Worm (Caenorhabditis elegans) whole organism, L1 larva: ENCODE data around the gene ZC477.4.
A peak's percentile ranks its signal among the peaks of the same experiment; 100 is the strongest.

Experiments
- C16A3.4 ChIP-seq: fragments of 150-350 bp; optimal IDR thresholded peaks from 2 replicates; lab custom pipeline; 2014; ENCODE audit warnings: missing biosample characterization, missing genetic modification characterization
- alr-1 ChIP-seq: fragments of 200-800 bp; sonication (Bioruptor generic); optimal IDR thresholded peaks from 2 replicates; lab custom pipeline; 2018; ENCODE audit warnings: borderline replicate concordance, mild to moderate bottlenecking, missing genetic modification characterization, missing compliant biosample characterization
- aly-2 ChIP-seq: fragments of 150-350 bp; optimal IDR thresholded peaks from 2 replicates; lab custom pipeline; 2014; ENCODE audit warnings: missing biosample characterization, missing genetic modification characterization
- blmp-1 ChIP-seq: fragments of 150-350 bp; optimal IDR thresholded peaks from 2 replicates; lab custom pipeline; 2014; ENCODE audit warnings: missing biosample characterization, missing genetic modification characterization
- ceh-8 ChIP-seq: fragments of 200-800 bp; sonication (Bioruptor generic); optimal IDR thresholded peaks from 2 replicates; lab custom pipeline; 2018; ENCODE audit warnings: mild to moderate bottlenecking, missing genetic modification characterization, moderate library complexity, missing compliant biosample characterization
- dsc-1 ChIP-seq: sonication (generic microtip); optimal IDR thresholded peaks from 2 replicates; lab custom pipeline; 2016; ENCODE audit warnings: mild to moderate bottlenecking, missing genetic modification characterization, missing compliant biosample characterization
- efl-1 ChIP-seq, 4 experiments: fragments of 150-350 bp; optimal IDR thresholded peaks in 3 of 4; peaks in 1 of 4; 1 replicate in 1 of 4; 2 replicates in 3 of 4; lab custom pipeline; 2014; ENCODE audit warnings: missing biosample characterization in 2 of 4, missing genetic modification characterization in 2 of 4, missing genetic modification reagents in 2 of 4
- efl-3 ChIP-seq: fragments of 200-800 bp; sonication (Bioruptor generic); optimal IDR thresholded peaks from 2 replicates; lab custom pipeline; 2018; ENCODE audit warnings: mild to moderate bottlenecking, missing genetic modification characterization, missing compliant biosample characterization
- egl-13 ChIP-seq: sonication (generic microtip); optimal IDR thresholded peaks from 2 replicates; lab custom pipeline; 2016; ENCODE audit warnings: missing genotype, missing genetic modification reagents, missing genetic modification characterization, missing compliant biosample characterization
- egl-27 ChIP-seq, 2 experiments: fragments of 150-350 bp in 1 of 2; sonication (generic microtip); optimal IDR thresholded peaks; 3 replicates each; lab custom pipeline; 2017 to 2018; ENCODE audit warnings: missing biosample characterization in 2 of 2, missing genetic modification characterization in 2 of 2, missing genetic modification reagents in 2 of 2
- elt-2 ChIP-seq: sonication (generic microtip); optimal IDR thresholded peaks from 2 replicates; lab custom pipeline; 2016; ENCODE audit warnings: missing genetic modification characterization, mild to moderate bottlenecking, inconsistent platforms, missing compliant biosample characterization, missing genetic modification reagents
- fkh-10 ChIP-seq: sonication (generic microtip); optimal IDR thresholded peaks from 2 replicates; lab custom pipeline; 2017; ENCODE audit warnings: missing biosample characterization, missing genetic modification reagents, missing genetic modification characterization
- fkh-4 ChIP-seq: sonication (generic microtip); optimal IDR thresholded peaks from 2 replicates; lab custom pipeline; 2016; ENCODE audit warnings: missing compliant biosample characterization, missing genetic modification characterization, borderline replicate concordance
- fkh-8 ChIP-seq: sonication (generic microtip); optimal IDR thresholded peaks from 2 replicates; lab custom pipeline; 2016; ENCODE audit warnings: mild to moderate bottlenecking, missing genetic modification characterization, missing compliant biosample characterization
- fos-1 ChIP-seq: fragments of 150-350 bp; optimal IDR thresholded peaks from 2 replicates; lab custom pipeline; 2014; ENCODE audit warnings: missing biosample characterization, missing genetic modification characterization
- grh-1 ChIP-seq: fragments of 200-800 bp; sonication (Bioruptor generic); IDR thresholded peaks from 2 replicates; pipeline ENCODE4 v1.3.6; 2022; ENCODE audit warnings: missing genetic modification reagents, missing genetic modification characterization, missing compliant biosample characterization
- hlh-17 ChIP-seq: fragments of 200-800 bp; sonication (Bioruptor generic); optimal IDR thresholded peaks from 2 replicates; lab custom pipeline; 2018; ENCODE audit warnings: missing genetic modification characterization, mild to moderate bottlenecking, missing compliant biosample characterization, moderate library complexity, borderline replicate concordance
- irx-1 ChIP-seq: sonication (generic microtip); optimal IDR thresholded peaks from 2 replicates; lab custom pipeline; 2016; ENCODE audit warnings: missing genetic modification characterization, missing compliant biosample characterization
- lin-13 ChIP-seq: fragments of 150-350 bp; optimal IDR thresholded peaks from 2 replicates; lab custom pipeline; 2014; ENCODE audit warnings: missing biosample characterization, missing genetic modification reagents, missing genetic modification characterization
- lin-14 ChIP-seq: fragments of 200-800 bp; sonication (Bioruptor generic); optimal IDR thresholded peaks from 2 replicates; lab custom pipeline; 2018; ENCODE audit warnings: mild to moderate bottlenecking, missing genetic modification characterization, moderate library complexity, missing compliant biosample characterization
- lin-15B ChIP-seq: fragments of 150-350 bp; sonication (generic microtip); optimal IDR thresholded peaks from 3 replicates; lab custom pipeline; 2014; ENCODE audit warnings: missing biosample characterization, missing genetic modification characterization
- lin-39 ChIP-seq: fragments of 150-350 bp; optimal IDR thresholded peaks from 2 replicates; lab custom pipeline; 2014; ENCODE audit warnings: missing biosample characterization, missing genetic modification reagents, missing genetic modification characterization
- lir-3 ChIP-seq: sonication (generic microtip); optimal IDR thresholded peaks from 2 replicates; lab custom pipeline; 2016; ENCODE audit warnings: mild to moderate bottlenecking, missing genetic modification characterization, moderate library complexity, missing compliant biosample characterization; ENCODE audit not compliant: poor library complexity
- lsy-2 ChIP-seq, 2 experiments: fragments of 150-350 bp; optimal IDR thresholded peaks; 2 replicates each; lab custom pipeline; 2014; ENCODE audit warnings: missing biosample characterization in 2 of 2, missing genetic modification characterization in 2 of 2
- mep-1 ChIP-seq: fragments of 150-350 bp; optimal IDR thresholded peaks from 2 replicates; lab custom pipeline; 2014; ENCODE audit warnings: missing biosample characterization, missing genetic modification characterization
- nhr-11 ChIP-seq: fragments of 150-350 bp; optimal IDR thresholded peaks from 2 replicates; lab custom pipeline; 2014; ENCODE audit warnings: missing biosample characterization, missing genetic modification characterization
- nhr-19 ChIP-seq: fragments of 200-800 bp; sonication (Bioruptor generic); conservative IDR thresholded peaks from 2 replicates; pipeline ENCODE4 v1.3.6; 2022; ENCODE audit warnings: missing genetic modification characterization, missing compliant biosample characterization
- nhr-20 ChIP-seq: sonication (generic microtip); optimal IDR thresholded peaks from 2 replicates; lab custom pipeline; 2016; ENCODE audit warnings: mild to moderate bottlenecking, missing genetic modification characterization, missing compliant biosample characterization
- nhr-47 ChIP-seq: sonication (generic microtip); optimal IDR thresholded peaks from 2 replicates; lab custom pipeline; 2016; ENCODE audit warnings: mild to moderate bottlenecking, missing genetic modification characterization, moderate library complexity, missing compliant biosample characterization
- nhr-71 ChIP-seq: sonication (generic microtip); optimal IDR thresholded peaks from 2 replicates; lab custom pipeline; 2016; ENCODE audit warnings: mild to moderate bottlenecking, missing genetic modification characterization, moderate library complexity, missing compliant biosample characterization
- nhr-77 ChIP-seq: fragments of 150-350 bp; optimal IDR thresholded peaks from 2 replicates; lab custom pipeline; 2014; ENCODE audit warnings: missing biosample characterization, missing genetic modification characterization
- nhr-84 ChIP-seq: sonication (generic microtip); optimal IDR thresholded peaks from 2 replicates; lab custom pipeline; 2017; ENCODE audit warnings: missing biosample characterization, missing genetic modification characterization
- pag-3 ChIP-seq: sonication (generic microtip); optimal IDR thresholded peaks from 2 replicates; lab custom pipeline; 2017; ENCODE audit warnings: missing genetic modification characterization, mild to moderate bottlenecking, missing compliant biosample characterization, antibody characterized with exemption, borderline replicate concordance; ENCODE audit not compliant: insufficient read depth
- rnt-1 ChIP-seq: sonication (generic microtip); optimal IDR thresholded peaks from 2 replicates; lab custom pipeline; 2016; ENCODE audit warnings: mild to moderate bottlenecking, missing genetic modification characterization, moderate library complexity, missing compliant biosample characterization
- skn-1 ChIP-seq: fragments of 150-350 bp; optimal IDR thresholded peaks from 2 replicates; lab custom pipeline; 2014; ENCODE audit warnings: missing biosample characterization, missing genetic modification characterization
- snpc-4 ChIP-seq: fragments of 150-350 bp; optimal IDR thresholded peaks from 2 replicates; lab custom pipeline; 2014; ENCODE audit warnings: missing biosample characterization, missing genetic modification characterization
- snu-23 ChIP-seq: sonication (generic microtip); optimal IDR thresholded peaks from 2 replicates; lab custom pipeline; 2016; ENCODE audit warnings: missing genetic modification characterization, missing compliant biosample characterization
- sptf-1 ChIP-seq: fragments of 150-350 bp; optimal IDR thresholded peaks from 2 replicates; lab custom pipeline; 2014; ENCODE audit warnings: missing biosample characterization, missing genetic modification characterization
- sup-37 ChIP-seq: fragments of 200-800 bp; sonication (Bioruptor generic); optimal IDR thresholded peaks from 2 replicates; lab custom pipeline; 2018; ENCODE audit warnings: mild to moderate bottlenecking, missing genetic modification characterization, missing compliant biosample characterization
- tbx-2 ChIP-seq: sonication (generic microtip); optimal IDR thresholded peaks from 2 replicates; lab custom pipeline; 2016; ENCODE audit warnings: missing genetic modification characterization, missing compliant biosample characterization
- unc-130 ChIP-seq: fragments of 150-350 bp; optimal IDR thresholded peaks from 2 replicates; lab custom pipeline; 2017; ENCODE audit warnings: missing biosample characterization, missing genetic modification characterization, inconsistent platforms
- unc-30 ChIP-seq: sonication (generic microtip); optimal IDR thresholded peaks from 2 replicates; lab custom pipeline; 2017; ENCODE audit warnings: missing biosample characterization, missing genetic modification characterization
- unc-98 ChIP-seq: fragments of 200-800 bp; sonication (Bioruptor generic); IDR thresholded peaks from 2 replicates; pipeline ENCODE4 v1.3.6; 2022; ENCODE audit warnings: missing genetic modification characterization, missing compliant biosample characterization
- xbp-1 ChIP-seq: sonication (generic microtip); optimal IDR thresholded peaks from 2 replicates; lab custom pipeline; 2016; ENCODE audit warnings: missing genetic modification characterization, missing compliant biosample characterization
- ztf-4 ChIP-seq: fragments of 150-350 bp; optimal IDR thresholded peaks from 2 replicates; lab custom pipeline; 2014; ENCODE audit warnings: missing biosample characterization, missing genetic modification characterization

Gene ZC477.4

ce11 chrIV:7099377-7099776 lies 793 bp upstream of the ZC477.4 start:
- TF ChIP-seq tbx-2, result peak; percentile 15
- TF ChIP-seq grh-1, result no peak
- TF ChIP-seq rnt-1, result peak; percentile 70
- TF ChIP-seq sptf-1 (tag; lab: Kevin White, UChicago), result no peak
- peak; percentile 34 for TF ChIP-seq nhr-20 (tag; lab: Kevin White, UChicago)
- peak; percentile 28 for TF ChIP-seq snu-23 (GFP tag; lab: Kevin White, UChicago)
- no peak for TF ChIP-seq efl-3 (GFP tag; lab: Kevin White, UChicago)
- TF ChIP-seq skn-1 (tag; lab: Kevin White, UChicago), result peak; percentile 3
- TF ChIP-seq hlh-17 (GFP tag; lab: Kevin White, UChicago), result no peak
- no peak for TF ChIP-seq fkh-8
- no peak for TF ChIP-seq snpc-4
- TF ChIP-seq ceh-8, result no peak
- no peak for TF ChIP-seq pag-3 (tag; lab: Kevin White, UChicago)
- TF ChIP-seq lsy-2 (tag; optimal IDR thresholded peaks at IDR 0.05; lab: Kevin White, UChicago), result peak in 1 of 2 experiments; percentile 22
- TF ChIP-seq unc-98, result no peak
- TF ChIP-seq nhr-11, result no peak
- TF ChIP-seq lin-14, result peak; percentile 65
- TF ChIP-seq blmp-1 (tag; lab: Kevin White, UChicago), result peak; percentile 13
- TF ChIP-seq unc-130 (tag; lab: Kevin White, UChicago), result peak; percentile 13
- peak; percentile 11 for TF ChIP-seq ztf-4
- TF ChIP-seq aly-2 (tag; lab: Kevin White, UChicago), result no peak
- TF ChIP-seq nhr-71, result peak; percentile 52
- no peak for TF ChIP-seq unc-30 (tag; lab: Kevin White, UChicago)
- no peak for TF ChIP-seq C16A3.4 (tag; lab: Kevin White, UChicago)
- TF ChIP-seq lin-39 (tag; lab: Kevin White, UChicago), result no peak
- no peak for TF ChIP-seq alr-1 (tag; lab: Kevin White, UChicago)
- TF ChIP-seq nhr-77 (tag; lab: Kevin White, UChicago), result peak; percentile 12
- no peak for TF ChIP-seq xbp-1
- TF ChIP-seq nhr-19 (GFP tag; lab: Robert Waterston, UW), result peak; percentile 39
- no peak for TF ChIP-seq fkh-10 (GFP tag; lab: Kevin White, UChicago)
- TF ChIP-seq efl-1 (optimal IDR thresholded peaks at IDR 0.05; lab: Kevin White, UChicago), result peak; percentile 7 to 24
- no peak for TF ChIP-seq efl-1 (GFP tag; optimal IDR thresholded peaks at IDR 0.05 in 1 of 2; lab: Kevin White, UChicago)
- no peak for TF ChIP-seq egl-13 (tag; lab: Kevin White, UChicago)
- no peak for TF ChIP-seq egl-27 (tag; optimal IDR thresholded peaks at IDR 0.05; lab: Kevin White, UChicago)
- peak; percentile 13 for TF ChIP-seq lir-3 (tag; lab: Kevin White, UChicago)
- no peak for TF ChIP-seq dsc-1 (tag; lab: Kevin White, UChicago)

ce11 chrIV:7097450-7097849 lies 1.1 kb downstream of the ZC477.4 start:
- no peak for TF ChIP-seq nhr-11
- TF ChIP-seq fkh-4 (tag; lab: Kevin White, UChicago), result no peak
- no peak for TF ChIP-seq aly-2 (tag; lab: Kevin White, UChicago)
- TF ChIP-seq lin-15B (tag; lab: Kevin White, UChicago), result no peak
- no peak for TF ChIP-seq elt-2 (tag; lab: Kevin White, UChicago)
- TF ChIP-seq mep-1 (tag; lab: Kevin White, UChicago), result no peak
- TF ChIP-seq grh-1, result no peak
- TF ChIP-seq nhr-71, result no peak
- TF ChIP-seq egl-27 (tag; optimal IDR thresholded peaks at IDR 0.05; lab: Kevin White, UChicago), result no peak
- no peak for TF ChIP-seq nhr-84
- no peak for TF ChIP-seq nhr-47 (tag; lab: Kevin White, UChicago)
- no peak for TF ChIP-seq irx-1 (tag; lab: Kevin White, UChicago)
- no peak for TF ChIP-seq lin-13 (GFP tag; lab: Kevin White, UChicago)
- no peak for TF ChIP-seq tbx-2
- no peak for TF ChIP-seq fos-1 (tag; lab: Kevin White, UChicago)
- TF ChIP-seq sup-37 (GFP tag; lab: Kevin White, UChicago), result no peak
